Fruit fly (Drosophila melanogaster) whole organism, embryonic: ENCODE results near the gene IFT54.

Source experiments
- CG10321 ChIP-seq: fragments of 200-800 bp; sonication (Bioruptor generic); IDR thresholded peaks from 2 replicates; pipeline ENCODE4 v1.3.6; 2022; ENCODE audit warnings: missing biosample characterization, missing genetic modification characterization
- CG11695 ChIP-seq: fragments of 200-800 bp; sonication (Bioruptor generic); IDR thresholded peaks from 3 replicates; pipeline ENCODE4 v1.3.6; 2022; ENCODE audit warnings: missing biosample characterization, missing genetic modification characterization
- CG12299 ChIP-seq: fragments of 200-800 bp; sonication (Bioruptor generic); optimal IDR thresholded peaks from 2 replicates; lab custom pipeline; 2018; ENCODE audit warnings: missing biosample characterization, mild to moderate bottlenecking, missing genetic modification characterization
- CG1233 ChIP-seq: fragments of 200-800 bp; sonication (Bioruptor generic); optimal IDR thresholded peaks from 4 replicates; lab custom pipeline; 2018; ENCODE audit warnings: missing biosample characterization, mild to moderate bottlenecking, missing genetic modification characterization
- CG12769 ChIP-seq: fragments of 200-800 bp; sonication (Bioruptor generic); optimal IDR thresholded peaks from 2 replicates; lab custom pipeline; 2019; ENCODE audit warnings: missing biosample characterization, mild to moderate bottlenecking, missing genetic modification characterization, moderate library complexity
- CG13424 ChIP-seq: fragments of 200-800 bp; sonication (Bioruptor generic); optimal IDR thresholded peaks from 2 replicates; lab custom pipeline; 2019; ENCODE audit warnings: missing biosample characterization, mild to moderate bottlenecking, missing genetic modification characterization, moderate library complexity
- CG17612 ChIP-seq: fragments of 200-800 bp; sonication (Bioruptor generic); IDR thresholded peaks from 2 replicates; pipeline ENCODE4 v1.3.6; 2022; ENCODE audit warnings: missing biosample characterization, missing genetic modification characterization
- CG17829 ChIP-seq: fragments of 200-800 bp; optimal IDR thresholded peaks from 2 replicates; lab custom pipeline; 2019; ENCODE audit warnings: missing biosample characterization, mild to moderate bottlenecking, missing genetic modification characterization, moderate library complexity
- CG18262 ChIP-seq: fragments of 200-800 bp; optimal IDR thresholded peaks from 3 replicates; lab custom pipeline; 2019; ENCODE audit warnings: missing biosample characterization, mild to moderate bottlenecking, missing genetic modification characterization, moderate library complexity
- CG33557 ChIP-seq: fragments of 200-800 bp; sonication (Bioruptor generic); optimal IDR thresholded peaks from 2 replicates; lab custom pipeline; 2019; ENCODE audit warnings: missing biosample characterization, mild to moderate bottlenecking, missing genetic modification characterization, moderate library complexity
- CG3838 ChIP-seq: fragments of 200-800 bp; sonication (Bioruptor generic); optimal IDR thresholded peaks from 3 replicates; lab custom pipeline; 2016; ENCODE audit warnings: missing biosample characterization, missing genetic modification characterization
- CG6254 ChIP-seq: fragments of 200-800 bp; sonication (Bioruptor generic); optimal IDR thresholded peaks from 3 replicates; lab custom pipeline; 2017; ENCODE audit warnings: mild to moderate bottlenecking, missing biosample characterization, missing genetic modification reagents, missing genetic modification characterization
- CG6791 ChIP-seq: fragments of 200-800 bp; sonication (Bioruptor generic); IDR thresholded peaks from 3 replicates; pipeline ENCODE4 v1.3.6; 2022; ENCODE audit warnings: missing biosample characterization, missing genetic modification characterization; ENCODE audit not compliant: partially characterized antibody
- CG7271 ChIP-seq: fragments of 200-800 bp; sonication (Bioruptor generic); optimal IDR thresholded peaks from 2 replicates; lab custom pipeline; 2018; ENCODE audit warnings: missing biosample characterization, mild to moderate bottlenecking, missing genetic modification characterization, moderate library complexity
- CG7928 ChIP-seq: fragments of 200-800 bp; sonication (Bioruptor generic); optimal IDR thresholded peaks from 2 replicates; lab custom pipeline; 2017; ENCODE audit warnings: missing biosample characterization, mild to moderate bottlenecking, missing genetic modification characterization
- CTCF ChIP-seq: fragments of 200-800 bp; sonication (Bioruptor generic); optimal IDR thresholded peaks from 2 replicates; lab custom pipeline; 2017; ENCODE audit warnings: missing biosample characterization, mild to moderate bottlenecking, missing genetic modification characterization, moderate library complexity
- CrebB ChIP-seq: fragments of 200-800 bp; sonication (Bioruptor generic); optimal IDR thresholded peaks from 3 replicates; lab custom pipeline; 2018; ENCODE audit warnings: missing biosample characterization, mild to moderate bottlenecking, missing genetic modification characterization
- Dref ChIP-seq: fragments of 200-800 bp; sonication (Bioruptor generic); IDR thresholded peaks from 2 replicates; pipeline ENCODE4 v1.3.6; 2022; ENCODE audit warnings: missing biosample characterization, missing genetic modification characterization
- Drgx ChIP-seq: fragments of 200-800 bp; sonication (Bioruptor generic); IDR thresholded peaks from 2 replicates; pipeline ENCODE4 v1.3.6; 2022; ENCODE audit warnings: missing biosample characterization, missing genetic modification characterization
- E2f2 ChIP-seq: fragments of 200-800 bp; sonication (Bioruptor generic); IDR thresholded peaks from 2 replicates; pipeline ENCODE4 v1.3.6; 2022; ENCODE audit warnings: missing biosample characterization, missing genetic modification characterization
- Hand ChIP-seq: fragments of 200-800 bp; sonication (Bioruptor generic); optimal IDR thresholded peaks from 2 replicates; lab custom pipeline; 2017; ENCODE audit warnings: mild to moderate bottlenecking, missing biosample characterization, missing genetic modification reagents, missing genetic modification characterization
- MBD-R2 ChIP-seq: fragments of 200-800 bp; sonication (Bioruptor generic); IDR thresholded peaks from 2 replicates; pipeline ENCODE4 v1.3.6; 2022; ENCODE audit warnings: missing biosample characterization, missing genetic modification characterization
- MESR4 ChIP-seq: fragments of 200-800 bp; sonication (Bioruptor generic); optimal IDR thresholded peaks from 2 replicates; lab custom pipeline; 2018; ENCODE audit warnings: missing biosample characterization, mild to moderate bottlenecking, missing genetic modification characterization, moderate library complexity
- Mrtf ChIP-seq: fragments of 200-800 bp; sonication (Bioruptor generic); IDR thresholded peaks from 3 replicates; pipeline ENCODE4 v1.3.6; 2022; ENCODE audit warnings: missing biosample characterization, missing genetic modification characterization
- NC2α ChIP-seq: fragments of 200-800 bp; sonication (Bioruptor generic); optimal IDR thresholded peaks from 2 replicates; lab custom pipeline; 2016; ENCODE audit warnings: missing biosample characterization, missing genetic modification characterization
- Sry-β ChIP-seq: fragments of 200-800 bp; sonication (Bioruptor generic); optimal IDR thresholded peaks from 2 replicates; lab custom pipeline; 2018; ENCODE audit warnings: missing biosample characterization, mild to moderate bottlenecking, missing genetic modification characterization, moderate library complexity
- ab ChIP-seq: fragments of 200-800 bp; sonication (Bioruptor generic); optimal IDR thresholded peaks from 2 replicates; lab custom pipeline; 2016; ENCODE audit warnings: missing biosample characterization, missing genetic modification characterization
- cato ChIP-seq: fragments of 200-800 bp; sonication (Bioruptor generic); optimal IDR thresholded peaks from 2 replicates; lab custom pipeline; 2016; ENCODE audit warnings: missing biosample characterization, missing genetic modification characterization, borderline replicate concordance
- chm ChIP-seq: fragments of 200-800 bp; sonication (Bioruptor generic); IDR thresholded peaks from 2 replicates; pipeline ENCODE4 v1.3.6; 2022; ENCODE audit warnings: missing biosample characterization, missing genetic modification characterization
- disco-r ChIP-seq: fragments of 200-800 bp; sonication (Bioruptor generic); optimal IDR thresholded peaks from 2 replicates; lab custom pipeline; 2016; ENCODE audit warnings: missing biosample characterization, missing genetic modification characterization
- ham ChIP-seq: fragments of 200-800 bp; sonication (Bioruptor generic); IDR thresholded peaks from 2 replicates; pipeline ENCODE4 v1.3.6; 2022; ENCODE audit warnings: missing biosample characterization, missing genetic modification characterization
- hb ChIP-seq: fragments of 200-800 bp; sonication (Bioruptor generic); IDR thresholded peaks from 3 replicates; pipeline ENCODE4 v1.3.6; 2022; ENCODE audit warnings: missing biosample characterization, missing genetic modification characterization; ENCODE audit not compliant: partially characterized antibody
- insv ChIP-seq, 2 experiments: fragments of 200-800 bp; sonication (Bioruptor generic); optimal IDR thresholded peaks; 3 replicates each; lab custom pipeline; 2016 to 2018; ENCODE audit warnings: missing biosample characterization in 2 of 2, missing genetic modification characterization in 2 of 2
- kay ChIP-seq: fragments of 200-800 bp; sonication (Bioruptor generic); optimal IDR thresholded peaks from 2 replicates; lab custom pipeline; 2016; ENCODE audit warnings: missing biosample characterization, missing genetic modification characterization
- lola ChIP-seq, 3 experiments: fragments of >200 bp in 2 of 3; fragments of 200-800 bp in 1 of 3; sonication (Bioruptor generic) in 1 of 3; optimal IDR thresholded peaks; 2 replicates each; lab custom pipeline; 2017 to 2019; ENCODE audit warnings: missing biosample characterization in 3 of 3, missing genetic modification characterization in 3 of 3, mild to moderate bottlenecking in 1 of 3, moderate library complexity in 1 of 3
- nerfin-1 ChIP-seq: fragments of 200-800 bp; sonication (Bioruptor generic); optimal IDR thresholded peaks from 3 replicates; lab custom pipeline; 2019; ENCODE audit warnings: missing biosample characterization, mild to moderate bottlenecking, missing genetic modification characterization, moderate library complexity
- p53 ChIP-seq: fragments of 200-800 bp; sonication (Bioruptor generic); optimal IDR thresholded peaks from 2 replicates; lab custom pipeline; 2016; ENCODE audit warnings: missing biosample characterization, missing genetic modification characterization
- pnt ChIP-seq: fragments of 200-800 bp; sonication (Bioruptor generic); optimal IDR thresholded peaks from 3 replicates; lab custom pipeline; 2016; ENCODE audit warnings: missing biosample characterization, missing genetic modification characterization
- ranshi ChIP-seq: fragments of 200-800 bp; sonication (Bioruptor generic); IDR thresholded peaks from 2 replicates; pipeline ENCODE4 v1.3.6; 2022; ENCODE audit warnings: missing biosample characterization, missing genetic modification characterization
- run ChIP-seq: fragments of 200-800 bp; sonication (Bioruptor generic); optimal IDR thresholded peaks from 3 replicates; lab custom pipeline; 2018; ENCODE audit warnings: missing biosample characterization, mild to moderate bottlenecking, missing genetic modification characterization
- sim ChIP-seq: fragments of 200-800 bp; sonication (Bioruptor generic); IDR thresholded peaks from 2 replicates; pipeline ENCODE4 v1.3.6; 2022; ENCODE audit warnings: missing biosample characterization, missing genetic modification characterization
- sqz ChIP-seq: fragments of 200-800 bp; sonication (Bioruptor generic); optimal IDR thresholded peaks from 3 replicates; lab custom pipeline; 2018; ENCODE audit warnings: missing biosample characterization, mild to moderate bottlenecking, missing genetic modification characterization
- stc ChIP-seq: fragments of 200-800 bp; sonication (Bioruptor generic); IDR thresholded peaks from 2 replicates; pipeline ENCODE4 v1.3.6; 2022; ENCODE audit warnings: missing biosample characterization, missing genetic modification characterization
- stwl ChIP-seq: fragments of 200-800 bp; sonication (Bioruptor generic); optimal IDR thresholded peaks from 3 replicates; lab custom pipeline; 2018; ENCODE audit warnings: missing biosample characterization, mild to moderate bottlenecking, missing genetic modification characterization, moderate library complexity
- tgo ChIP-seq: fragments of 200-800 bp; sonication (Bioruptor generic); IDR thresholded peaks from 3 replicates; pipeline ENCODE4 v1.3.6; 2022; ENCODE audit warnings: missing biosample characterization, missing genetic modification characterization
- tin ChIP-seq: fragments of 200-800 bp; sonication (Bioruptor generic); optimal IDR thresholded peaks from 3 replicates; lab custom pipeline; 2016; ENCODE audit warnings: missing biosample characterization, missing genetic modification characterization
- ttk ChIP-seq: fragments of 200-800 bp; sonication (Bioruptor generic); IDR thresholded peaks from 2 replicates; pipeline ENCODE4 v2.1.2; 2022; ENCODE audit warnings: missing biosample characterization, missing genetic modification characterization
- z ChIP-seq: fragments of 200-800 bp; sonication (Bioruptor generic); IDR thresholded peaks from 3 replicates; pipeline ENCODE4 v1.3.6; 2022; ENCODE audit warnings: missing biosample characterization, missing genetic modification characterization

The IFT54 gene

dm6 chr3R:14286320-14287190 lies 15.7 kb upstream of the IFT54 start, which contains the start of gene trx (continued):
- no peak for TF ChIP-seq hb
- peak in 1 of 2 experiments; percentile 50 for TF ChIP-seq insv (GFP tag; optimal IDR thresholded peaks at IDR 0.05; lab: Kevin White, UChicago)
- TF ChIP-seq stwl, result peak; percentile 91
- TF ChIP-seq ab (GFP tag; lab: Kevin White, UChicago), result no peak
- no peak for TF ChIP-seq CG11695 (GFP tag; lab: Robert Waterston, UW)
- no peak for TF ChIP-seq Hand (GFP tag; lab: Kevin White, UChicago)
- TF ChIP-seq ttk (GFP tag; lab: Robert Waterston, UW), result no peak
- no peak for TF ChIP-seq Drgx (GFP tag; lab: Robert Waterston, UW)
- TF ChIP-seq CG1233 (GFP tag; lab: Kevin White, UChicago), result no peak
- peak; percentile 28 for TF ChIP-seq CG7271 (tag; lab: Kevin White, UChicago)
- no peak for TF ChIP-seq chm
- TF ChIP-seq CG33557 (GFP tag; lab: Kevin White, UChicago), result no peak
- no peak for TF ChIP-seq kay (GFP tag; lab: Kevin White, UChicago)
- TF ChIP-seq cato, result no peak
- no peak for TF ChIP-seq tin (GFP tag; lab: Kevin White, UChicago)
- no peak for TF ChIP-seq Sry-β (GFP tag; lab: Kevin White, UChicago)
- peak; percentile 33 for TF ChIP-seq p53 (GFP tag; lab: Kevin White, UChicago)
- no peak for TF ChIP-seq disco-r (GFP tag; lab: Kevin White, UChicago)
- no peak for TF ChIP-seq CG6254 (GFP tag; lab: Kevin White, UChicago)
- TF ChIP-seq CG6791 (GFP tag; lab: Robert Waterston, UW), result no peak
- no peak for TF ChIP-seq CG13424 (tag; lab: Kevin White, UChicago)
- no peak for TF ChIP-seq CrebB (tag; lab: Kevin White, UChicago)
- peak; percentile 9 for TF ChIP-seq CG7928
- peak in 2 of 3 experiments; percentile 6 to 18 for TF ChIP-seq lola (GFP tag; optimal IDR thresholded peaks at IDR 0.05; lab: Kevin White, UChicago)
- TF ChIP-seq sqz (GFP tag; lab: Kevin White, UChicago), result peak; percentile 51
- no peak for TF ChIP-seq ham (GFP tag; lab: Robert Waterston, UW)
- peak; percentile 37 for TF ChIP-seq run
- no peak for TF ChIP-seq NC2α (GFP tag; lab: Kevin White, UChicago)
- TF ChIP-seq CG12299 (tag; lab: Kevin White, UChicago), result peak; percentile 3
- no peak for TF ChIP-seq CG17612 (GFP tag; lab: Robert Waterston, UW)
- no peak for TF ChIP-seq tgo (GFP tag; lab: Robert Waterston, UW)
- peak; percentile 13 for TF ChIP-seq CG18262 (tag; lab: Kevin White, UChicago)
- TF ChIP-seq z, result no peak
- peak; percentile 96 for TF ChIP-seq MESR4 (GFP tag; lab: Kevin White, UChicago)
- TF ChIP-seq E2f2 (GFP tag; lab: Robert Waterston, UW), result no peak
- no peak for TF ChIP-seq sim (GFP tag; lab: Robert Waterston, UW)
- TF ChIP-seq CG10321 (GFP tag; lab: Robert Waterston, UW), result no peak
- no peak for TF ChIP-seq stc (GFP tag; lab: Robert Waterston, UW)
- TF ChIP-seq MBD-R2 (GFP tag; lab: Robert Waterston, UW), result no peak
- peak; percentile 12 for TF ChIP-seq pnt (GFP tag; lab: Kevin White, UChicago)
- TF ChIP-seq CG3838, result no peak
- peak; percentile 90 for TF ChIP-seq nerfin-1
- TF ChIP-seq CG17829 (tag; lab: Kevin White, UChicago), result peak; percentile 37
- TF ChIP-seq Mrtf (GFP tag; lab: Robert Waterston, UW), result no peak
- TF ChIP-seq CTCF (GFP tag; lab: Kevin White, UChicago), result peak; percentile 71
- no peak for TF ChIP-seq Dref (GFP tag; lab: Robert Waterston, UW)
- TF ChIP-seq ranshi, result no peak
- peak; percentile 16 for TF ChIP-seq CG12769 (tag; lab: Kevin White, UChicago)
